Fruit fly (Drosophila melanogaster) whole organism, embryonic: ENCODE data around the gene tay.

ENCODE experiments used
- Ada2b ChIP-seq: fragments of 200-800 bp; sonication (Bioruptor generic); IDR thresholded peaks from 2 replicates; pipeline ENCODE4 v1.3.6; 2022; ENCODE audit warnings: missing biosample characterization, missing genetic modification characterization
- Atf-2 ChIP-seq: fragments of 200-800 bp; sonication (Bioruptor generic); optimal IDR thresholded peaks from 2 replicates; lab custom pipeline; 2016; ENCODE audit warnings: missing biosample characterization, missing genetic modification characterization
- BEAF-32 ChIP-seq: fragments of 200-800 bp; sonication (Bioruptor generic); optimal IDR thresholded peaks from 3 replicates; lab custom pipeline; 2017; ENCODE audit warnings: missing biosample characterization, missing genetic modification characterization, mild to moderate bottlenecking, moderate library complexity, missing genetic modification reagents
- BtbVII ChIP-seq: fragments of 200-800 bp; sonication (Bioruptor generic); optimal IDR thresholded peaks from 3 replicates; lab custom pipeline; 2017; ENCODE audit warnings: missing biosample characterization, mild to moderate bottlenecking, missing genetic modification characterization
- CG12391 ChIP-seq: fragments of 200-800 bp; sonication (Bioruptor generic); optimal IDR thresholded peaks from 3 replicates; lab custom pipeline; 2018; ENCODE audit warnings: missing biosample characterization, mild to moderate bottlenecking, missing genetic modification characterization, moderate library complexity
- CG12744 ChIP-seq: fragments of 200-800 bp; sonication (Bioruptor generic); optimal IDR thresholded peaks from 2 replicates; lab custom pipeline; 2016; ENCODE audit warnings: missing biosample characterization, missing genetic modification characterization
- CG13123 ChIP-seq: fragments of 200-800 bp; sonication (Bioruptor generic); optimal IDR thresholded peaks from 2 replicates; lab custom pipeline; 2016; ENCODE audit warnings: missing biosample characterization, missing genetic modification characterization
- CG13287 ChIP-seq: fragments of 200-800 bp; sonication (Bioruptor generic); IDR thresholded peaks from 2 replicates; pipeline ENCODE4 v1.3.6; 2022; ENCODE audit warnings: missing biosample characterization, missing genetic modification characterization; ENCODE audit not compliant: partially characterized antibody
- CG13894 ChIP-seq: fragments of 200-800 bp; sonication (Bioruptor generic); optimal IDR thresholded peaks from 3 replicates; lab custom pipeline; 2018; ENCODE audit warnings: missing biosample characterization, mild to moderate bottlenecking, missing genetic modification characterization, moderate library complexity
- CG14710 ChIP-seq: fragments of 200-800 bp; sonication (Bioruptor generic); optimal IDR thresholded peaks from 3 replicates; lab custom pipeline; 2019; ENCODE audit warnings: missing biosample characterization, mild to moderate bottlenecking, missing genetic modification characterization, moderate library complexity
- CG14860 ChIP-seq: fragments of 200-800 bp; sonication (Bioruptor generic); IDR thresholded peaks from 3 replicates; pipeline ENCODE4 v1.3.6; 2022; ENCODE audit warnings: missing biosample characterization, missing genetic modification characterization; ENCODE audit not compliant: partially characterized antibody
- CG1529 ChIP-seq: fragments of 200-800 bp; sonication (Bioruptor generic); optimal IDR thresholded peaks from 3 replicates; lab custom pipeline; 2018; ENCODE audit warnings: missing biosample characterization, missing genetic modification characterization
- CG15479 ChIP-seq: fragments of 200-800 bp; sonication (Bioruptor generic); optimal IDR thresholded peaks from 3 replicates; lab custom pipeline; 2019; ENCODE audit warnings: missing biosample characterization, mild to moderate bottlenecking, missing genetic modification characterization, moderate library complexity
- CG18011 ChIP-seq: fragments of 200-800 bp; sonication (Bioruptor generic); optimal IDR thresholded peaks from 2 replicates; lab custom pipeline; 2017; ENCODE audit warnings: missing biosample characterization, missing genetic modification characterization, mild to moderate bottlenecking, moderate library complexity, missing genotype
- CG2712 ChIP-seq: fragments of 200-800 bp; optimal IDR thresholded peaks from 3 replicates; lab custom pipeline; 2019; ENCODE audit warnings: missing biosample characterization, mild to moderate bottlenecking, missing genetic modification characterization, moderate library complexity
- CG3281 ChIP-seq: fragments of 200-800 bp; sonication (Bioruptor generic); optimal IDR thresholded peaks from 3 replicates; lab custom pipeline; 2017; ENCODE audit warnings: missing biosample characterization, mild to moderate bottlenecking, missing genetic modification characterization
- CG3995 ChIP-seq: fragments of 200-800 bp; sonication (Bioruptor generic); optimal IDR thresholded peaks from 3 replicates; lab custom pipeline; 2016; ENCODE audit warnings: missing biosample characterization, missing genetic modification characterization
- CG8290 ChIP-seq, 3 experiments: fragments of 200-800 bp; sonication (Bioruptor generic); optimal IDR thresholded peaks; 2 replicates each; lab custom pipeline; 2016 to 2019; ENCODE audit warnings: missing biosample characterization in 3 of 3, missing genetic modification characterization in 3 of 3, mild to moderate bottlenecking in 2 of 3, moderate library complexity in 1 of 3
- CG8765 ChIP-seq: fragments of 200-800 bp; sonication (Bioruptor generic); IDR thresholded peaks from 2 replicates; pipeline ENCODE4 v1.3.6; 2022; ENCODE audit warnings: missing biosample characterization, missing genetic modification characterization
- Dad ChIP-seq: fragments of 200-800 bp; sonication (Bioruptor generic); optimal IDR thresholded peaks from 3 replicates; lab custom pipeline; 2016; ENCODE audit warnings: missing biosample characterization, missing genetic modification characterization
- Dbx ChIP-seq: fragments of 200-800 bp; sonication (Bioruptor generic); IDR thresholded peaks from 3 replicates; pipeline ENCODE4 v1.3.6; 2022; ENCODE audit warnings: missing biosample characterization, missing genetic modification characterization
- Dll ChIP-seq: fragments of 200-800 bp; sonication (Bioruptor generic); IDR thresholded peaks from 4 replicates; pipeline ENCODE4 v1.3.6; 2022; ENCODE audit warnings: missing biosample characterization, missing genetic modification characterization; ENCODE audit not compliant: partially characterized antibody
- Dp ChIP-seq: fragments of 200-800 bp; sonication (Bioruptor generic); optimal IDR thresholded peaks from 2 replicates; lab custom pipeline; 2018; ENCODE audit warnings: missing biosample characterization, mild to moderate bottlenecking, missing genetic modification characterization, moderate library complexity
- Dref ChIP-seq: fragments of 200-800 bp; sonication (Bioruptor generic); IDR thresholded peaks from 2 replicates; pipeline ENCODE4 v1.3.6; 2022; ENCODE audit warnings: missing biosample characterization, missing genetic modification characterization
- ERR ChIP-seq: fragments of 200-800 bp; sonication (Bioruptor generic); optimal IDR thresholded peaks from 2 replicates; lab custom pipeline; 2016; ENCODE audit warnings: missing biosample characterization, missing genetic modification characterization
- Ets97D ChIP-seq: fragments of 200-800 bp; sonication (Bioruptor generic); optimal IDR thresholded peaks from 3 replicates; lab custom pipeline; 2016; ENCODE audit warnings: missing biosample characterization, missing genetic modification characterization
- Kr ChIP-seq: fragments of 200-800 bp; sonication (Bioruptor generic); optimal IDR thresholded peaks from 2 replicates; lab custom pipeline; 2017; ENCODE audit warnings: missing biosample characterization, mild to moderate bottlenecking, missing genetic modification characterization
- MTF-1 ChIP-seq: fragments of 200-800 bp; sonication (Bioruptor generic); optimal IDR thresholded peaks from 2 replicates; lab custom pipeline; 2018; ENCODE audit warnings: missing biosample characterization, mild to moderate bottlenecking, missing genetic modification characterization, borderline replicate concordance
- Med ChIP-seq: fragments of 200-800 bp; sonication (Bioruptor generic); peaks from one replicate; lab custom pipeline; 2016; ENCODE audit warnings: missing biosample characterization, missing genetic modification characterization, mild to moderate bottlenecking, inconsistent platforms, moderate library complexity
- Spps ChIP-seq: fragments of 200-800 bp; sonication (Bioruptor generic); optimal IDR thresholded peaks from 2 replicates; lab custom pipeline; 2018; ENCODE audit warnings: missing biosample characterization, mild to moderate bottlenecking, missing genetic modification characterization
- Tbp ChIP-seq: fragments of >200 bp; optimal IDR thresholded peaks from 2 replicates; lab custom pipeline; 2018; ENCODE audit warnings: missing biosample characterization, missing genetic modification characterization
- ash1 ChIP-seq: fragments of 200-800 bp; sonication (Bioruptor generic); optimal IDR thresholded peaks from 2 replicates; lab custom pipeline; 2018; ENCODE audit warnings: missing biosample characterization, mild to moderate bottlenecking, missing genetic modification characterization
- bsh ChIP-seq, 2 experiments: fragments of 200-800 bp; sonication (Bioruptor generic); optimal IDR thresholded peaks; 2 replicates each; lab custom pipeline; 2017 to 2018; ENCODE audit warnings: mild to moderate bottlenecking in 2 of 2, missing biosample characterization in 2 of 2, missing genetic modification characterization in 2 of 2, moderate library complexity in 1 of 2
- cato ChIP-seq: fragments of 200-800 bp; sonication (Bioruptor generic); optimal IDR thresholded peaks from 2 replicates; lab custom pipeline; 2016; ENCODE audit warnings: missing biosample characterization, missing genetic modification characterization, borderline replicate concordance
- crp ChIP-seq, 2 experiments: fragments of 200-800 bp; sonication (Bioruptor generic); optimal IDR thresholded peaks; 2 replicates in 1 of 2; 3 replicates in 1 of 2; lab custom pipeline; 2017; ENCODE audit warnings: missing biosample characterization in 2 of 2, missing genetic modification characterization in 2 of 2, mild to moderate bottlenecking in 1 of 2, moderate library complexity in 1 of 2
- da ChIP-seq: fragments of 200-800 bp; sonication (Bioruptor generic); optimal IDR thresholded peaks from 2 replicates; lab custom pipeline; 2016; ENCODE audit warnings: missing biosample characterization, missing genetic modification characterization
- exex ChIP-seq: fragments of 200-800 bp; sonication (Bioruptor generic); optimal IDR thresholded peaks from 4 replicates; lab custom pipeline; 2018; ENCODE audit warnings: missing biosample characterization, mild to moderate bottlenecking, missing genetic modification characterization, moderate library complexity
- fd3F ChIP-seq: fragments of 200-800 bp; sonication (Bioruptor generic); optimal IDR thresholded peaks from 2 replicates; lab custom pipeline; 2018; ENCODE audit warnings: missing biosample characterization, mild to moderate bottlenecking, missing genetic modification characterization, moderate library complexity
- hbn ChIP-seq: fragments of 200-800 bp; sonication (Bioruptor generic); IDR thresholded peaks from 2 replicates; pipeline ENCODE4 v1.3.6; 2022; ENCODE audit warnings: missing biosample characterization, missing genetic modification characterization; ENCODE audit not compliant: partially characterized antibody
- jumu ChIP-seq: fragments of 200-800 bp; sonication (Bioruptor generic); optimal IDR thresholded peaks from 3 replicates; lab custom pipeline; 2016; ENCODE audit warnings: missing biosample characterization, missing genetic modification characterization
- lmd ChIP-seq: fragments of 200-800 bp; sonication (Bioruptor generic); IDR thresholded peaks from 2 replicates; pipeline ENCODE4 v1.3.6; 2022; ENCODE audit warnings: missing biosample characterization, missing genetic modification characterization
- nau ChIP-seq: fragments of 200-800 bp; sonication (Bioruptor generic); optimal IDR thresholded peaks from 3 replicates; lab custom pipeline; 2017; ENCODE audit warnings: missing biosample characterization, mild to moderate bottlenecking, missing genetic modification characterization, missing genetic modification reagents
- psq ChIP-seq: fragments of 200-800 bp; sonication (Bioruptor generic); optimal IDR thresholded peaks from 2 replicates; lab custom pipeline; 2017; ENCODE audit warnings: missing biosample characterization, missing genetic modification characterization
- pzg ChIP-seq: fragments of 200-800 bp; sonication (Bioruptor generic); optimal IDR thresholded peaks from 3 replicates; lab custom pipeline; 2018; ENCODE audit warnings: missing biosample characterization, mild to moderate bottlenecking, missing genetic modification characterization, moderate library complexity
- ssp ChIP-seq: fragments of 200-800 bp; sonication (Bioruptor generic); IDR thresholded peaks from 2 replicates; pipeline ENCODE4 v1.3.6; 2022; ENCODE audit warnings: missing biosample characterization, missing genetic modification characterization
- stwl ChIP-seq: fragments of 200-800 bp; sonication (Bioruptor generic); optimal IDR thresholded peaks from 3 replicates; lab custom pipeline; 2018; ENCODE audit warnings: missing biosample characterization, mild to moderate bottlenecking, missing genetic modification characterization, moderate library complexity
- trem ChIP-seq: fragments of 200-800 bp; optimal IDR thresholded peaks from 3 replicates; lab custom pipeline; 2019; ENCODE audit warnings: missing biosample characterization, mild to moderate bottlenecking, missing genetic modification characterization, moderate library complexity
- unc-4 ChIP-seq: fragments of 200-800 bp; sonication (Bioruptor generic); IDR thresholded peaks from 2 replicates; pipeline ENCODE4 v1.3.6; 2022; ENCODE audit warnings: missing biosample characterization, missing genetic modification characterization; ENCODE audit not compliant: partially characterized antibody

Gene tay

DNA sequence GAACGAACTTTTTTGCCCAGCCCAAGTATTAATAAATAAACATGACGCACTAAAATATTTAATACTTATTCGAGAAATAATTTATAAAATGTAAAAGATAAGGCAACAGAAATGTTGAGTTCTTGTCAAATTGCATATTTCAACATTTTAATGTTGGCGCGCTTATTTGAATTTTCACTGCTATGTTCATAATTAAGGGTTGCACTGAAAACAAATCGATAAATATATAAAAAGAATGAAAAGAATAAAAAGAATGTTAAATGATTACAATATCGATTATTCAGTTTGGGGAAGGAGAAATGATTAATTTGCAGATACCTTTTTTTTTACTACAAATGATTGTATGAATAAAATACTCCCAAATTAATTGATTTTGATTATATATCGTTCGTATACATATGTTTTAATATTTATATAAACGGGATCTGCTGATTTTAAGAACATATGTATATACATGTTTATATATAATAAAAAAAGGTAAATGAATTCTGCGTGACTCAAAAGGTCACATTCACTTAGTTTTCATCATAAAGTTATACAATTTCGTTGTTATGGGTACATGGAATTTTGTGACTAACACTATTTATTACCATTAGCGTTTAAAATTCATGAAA lies 20.2 kb downstream of the tay start:
- 0 out of 2 replicates have a peak, but pooled peaks have one; percentile 41 for TF ChIP-seq unc-4 (GFP tag; lab: Robert Waterston, UW)
- TF ChIP-seq cato (GFP tag; lab: Kevin White, UChicago): no peak
- TF ChIP-seq Tbp (GFP tag; lab: Kevin White, UChicago): no peak
- TF ChIP-seq Dbx: no peak
- no peak for TF ChIP-seq ERR
- TF ChIP-seq CG2712 (tag; lab: Kevin White, UChicago): peak; percentile 14
- no peak for TF ChIP-seq jumu (GFP tag; lab: Kevin White, UChicago)
- TF ChIP-seq CG18011 (GFP tag; lab: Kevin White, UChicago): no peak
- TF ChIP-seq CG13123 (GFP tag; lab: Kevin White, UChicago): no peak
- no peak for TF ChIP-seq CG8290 (GFP tag; optimal IDR thresholded peaks at IDR 0.05; lab: Kevin White, UChicago)
- no peak for TF ChIP-seq CG8290 (tag; optimal IDR thresholded peaks at IDR 0.05; lab: Kevin White, UChicago)
- peak; percentile 48 for TF ChIP-seq stwl
- TF ChIP-seq nau (GFP tag; lab: Kevin White, UChicago): no peak
- TF ChIP-seq exex (tag; lab: Kevin White, UChicago): no peak
- peak; percentile 57 for TF ChIP-seq Dref
- TF ChIP-seq CG14710 (tag; lab: Kevin White, UChicago): peak; percentile 14
- no peak for TF ChIP-seq Med (GFP tag; lab: Kevin White, UChicago)
- TF ChIP-seq hbn (GFP tag; lab: Robert Waterston, UW): 0 out of 2 replicates have a peak, but pooled peaks have one; percentile 11
- no peak for TF ChIP-seq psq (GFP tag; lab: Kevin White, UChicago)
- TF ChIP-seq ash1 (GFP tag; lab: Kevin White, UChicago): no peak
- no peak for TF ChIP-seq da (GFP tag; lab: Kevin White, UChicago)
- no peak for TF ChIP-seq BtbVII (GFP tag; lab: Kevin White, UChicago)
- no peak for TF ChIP-seq Dad
- TF ChIP-seq CG15479 (GFP tag; lab: Kevin White, UChicago): no peak
- TF ChIP-seq Atf-2 (GFP tag; lab: Kevin White, UChicago): no peak
- no peak for TF ChIP-seq Spps (tag; lab: Kevin White, UChicago)
- TF ChIP-seq CG12744 (GFP tag; lab: Kevin White, UChicago): no peak
- TF ChIP-seq lmd (GFP tag; lab: Robert Waterston, UW): no peak
- no peak for TF ChIP-seq CG3281 (GFP tag; lab: Kevin White, UChicago)
- peak; percentile 54 for TF ChIP-seq BEAF-32 (GFP tag; lab: Kevin White, UChicago)
- no peak for TF ChIP-seq Kr
- peak; percentile 4 for TF ChIP-seq trem (tag; lab: Kevin White, UChicago)
- TF ChIP-seq crp (GFP tag; optimal IDR thresholded peaks at IDR 0.05; lab: Kevin White, UChicago): peak in 1 of 2 experiments; percentile 75
- TF ChIP-seq CG3995 (GFP tag; lab: Kevin White, UChicago): no peak
- TF ChIP-seq Dll (GFP tag; lab: Robert Waterston, UW): peak; percentile 47; the same call in 2 of the 4 replicates
- no peak for TF ChIP-seq Ada2b (GFP tag; lab: Robert Waterston, UW)
- TF ChIP-seq ssp (GFP tag; lab: Robert Waterston, UW): no peak
- TF ChIP-seq CG12391 (tag; lab: Kevin White, UChicago): no peak
- TF ChIP-seq bsh (GFP tag; optimal IDR thresholded peaks at IDR 0.05; lab: Kevin White, UChicago): no peak
- TF ChIP-seq fd3F (GFP tag; lab: Kevin White, UChicago): no peak
- TF ChIP-seq Dp (GFP tag; lab: Kevin White, UChicago): peak; percentile 74
- TF ChIP-seq Ets97D (GFP tag; lab: Kevin White, UChicago): peak; percentile 35
- no peak for TF ChIP-seq CG8765 (GFP tag; lab: Robert Waterston, UW)
- TF ChIP-seq pzg (GFP tag; lab: Kevin White, UChicago): peak; percentile 27
- TF ChIP-seq CG14860 (GFP tag; lab: Robert Waterston, UW): no peak
- no peak for TF ChIP-seq MTF-1 (GFP tag; lab: Kevin White, UChicago)
- TF ChIP-seq CG13894 (tag; lab: Kevin White, UChicago): no peak
- no peak for TF ChIP-seq CG1529 (GFP tag; lab: Kevin White, UChicago)
- TF ChIP-seq CG13287 (GFP tag; lab: Robert Waterston, UW): peak; percentile 42; the same call in 1 of the 2 replicates
